Fruit fly (Drosophila melanogaster): Measurements from ENCODE around the gene Cp15.
A peak's percentile ranks its signal among the peaks of the same experiment; 100 is the strongest.

Gene Cp15

dm6 chr3L:8772998-8773684 is 44.9 kb downstream of the Cp15 start (continued):
- TF ChIP-seq CG2678 (tag; optimal IDR thresholded peaks at IDR 0.05) (peak; percentile 86), salm (tag; optimal IDR thresholded peaks at IDR 0.05) (peak; percentile 41), CkIIα-i1 (GFP tag; IDR thresholded peaks at IDR 0.05) (no peak), Xbp1 (GFP tag; optimal IDR thresholded peaks at IDR 0.05) (peak; percentile 74), Fer3 (tag; optimal IDR thresholded peaks at IDR 0.05) (peak; percentile 55), klu (GFP tag; IDR thresholded peaks at IDR 0.05) (0 out of 2 replicates have a peak, but pooled peaks have one; percentile 17), emc (GFP tag; optimal IDR thresholded peaks at IDR 0.05) (no peak), CG14860 (GFP tag; IDR thresholded peaks at IDR 0.05; ENCODE audit: partially characterized antibody) (no peak), dm (GFP tag; optimal IDR thresholded peaks at IDR 0.05) (peak; percentile 30), CG9215 (GFP tag; IDR thresholded peaks at IDR 0.05) (peak; percentile 24; the same call in 1 of the 2 replicates), CG6254 (GFP tag; optimal IDR thresholded peaks at IDR 0.05) (peak; percentile 62), CG31441 (GFP tag; IDR thresholded peaks at IDR 0.05) (peak; percentile 86), pita (GFP tag; optimal IDR thresholded peaks at IDR 0.05) (no peak), Sin3A (optimal IDR thresholded peaks at IDR 0.05) (no peak), Dbx (GFP tag; IDR thresholded peaks at IDR 0.05) (no peak), D19B (GFP tag; optimal IDR thresholded peaks at IDR 0.05) (no peak), ind (GFP tag; optimal IDR thresholded peaks at IDR 0.05) (peak; percentile 55), ems (GFP tag; optimal IDR thresholded peaks at IDR 0.05) (no peak), CG7372 (GFP tag; IDR thresholded peaks at IDR 0.05) (peak; percentile 43; the same call in 1 of the 2 replicates), CG8478 (optimal IDR thresholded peaks at IDR 0.05) (no peak), CG3995 (GFP tag; optimal IDR thresholded peaks at IDR 0.05) (no peak), CG18599 (GFP tag; optimal IDR thresholded peaks at IDR 0.05) (peak; percentile 24)

DNA sequence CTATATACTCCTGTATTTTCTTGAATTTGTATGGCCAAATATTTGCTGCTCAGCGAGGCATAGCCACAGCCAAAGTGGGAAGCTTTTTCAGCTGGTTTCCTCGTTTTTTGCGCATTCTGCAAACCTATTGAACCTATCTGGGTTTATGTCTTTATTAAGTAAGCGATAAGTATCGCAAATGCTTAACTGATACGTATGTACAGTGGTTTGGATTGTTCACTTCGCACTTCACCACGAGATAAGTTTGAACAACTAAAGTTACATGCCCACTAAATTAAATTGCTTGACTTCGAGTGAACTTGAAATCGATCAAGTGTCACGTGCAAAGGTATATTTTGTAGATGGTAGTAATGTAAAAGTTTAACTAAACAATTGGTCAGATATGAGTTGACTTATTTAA is 45.4 kb downstream of the Cp15 start:
- TF ChIP-seq CG13123 (GFP tag; optimal IDR thresholded peaks at IDR 0.05) = no peak
- TF ChIP-seq grn (GFP tag; optimal IDR thresholded peaks at IDR 0.05) = peak; percentile 14
- peak; percentile 9 for TF ChIP-seq mirr (GFP tag; optimal IDR thresholded peaks at IDR 0.05)
- TF ChIP-seq sd (tag; optimal IDR thresholded peaks at IDR 0.05) = peak; percentile 29
- no peak for TF ChIP-seq Atf3 (GFP tag; optimal IDR thresholded peaks at IDR 0.05)
- TF ChIP-seq sug (tag; optimal IDR thresholded peaks at IDR 0.05) = peak; percentile 20
- no peak for TF ChIP-seq CG12155 (GFP tag; optimal IDR thresholded peaks at IDR 0.05)
- peak; percentile 58 for TF ChIP-seq exex (tag; optimal IDR thresholded peaks at IDR 0.05)

DNA sequence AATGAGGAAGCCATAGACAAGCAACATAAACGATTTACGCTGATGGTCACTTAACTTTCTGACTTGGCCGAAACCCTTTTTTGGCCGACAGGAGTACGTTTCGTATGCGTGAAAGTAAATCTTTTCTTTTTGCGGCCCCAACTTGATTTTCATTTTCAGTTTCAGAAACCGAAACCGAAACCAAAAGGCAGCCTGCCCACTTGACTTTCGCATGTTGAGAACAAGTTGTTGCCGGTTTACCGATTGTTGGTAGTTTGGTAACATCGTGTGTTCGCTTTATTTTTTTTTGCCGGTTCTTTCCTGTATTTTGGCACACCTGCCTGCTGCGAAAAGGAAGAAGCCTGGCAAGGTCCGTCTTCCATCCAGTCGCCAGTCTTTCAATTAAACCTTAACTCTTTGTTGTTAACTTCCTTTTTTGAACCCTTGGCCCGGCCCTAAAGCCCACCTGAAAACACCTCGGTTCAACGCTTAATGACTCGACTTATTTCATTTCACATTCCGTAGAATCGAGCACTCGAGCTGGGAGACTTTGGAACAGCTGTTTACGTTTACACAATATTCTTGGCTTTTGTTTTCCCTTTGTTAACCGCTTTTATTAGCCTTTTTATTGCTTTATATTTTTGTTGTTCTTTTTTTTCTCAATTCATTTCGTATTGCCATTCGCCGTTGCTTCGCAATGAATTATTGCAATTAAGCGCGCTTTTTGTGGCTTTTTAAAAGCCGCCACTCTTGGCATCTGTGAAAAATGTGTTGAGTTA is 46.9 kb downstream of the Cp15 start:
- TF ChIP-seq Med (GFP tag) = peak; percentile 15
- TF ChIP-seq nom (GFP tag; optimal IDR thresholded peaks at IDR 0.05) = peak; percentile 86
- TF ChIP-seq sob (GFP tag; IDR thresholded peaks at IDR 0.05) = no peak

- TF ChIP-seq exex (tag; optimal IDR thresholded peaks at IDR 0.05) (peak; percentile 59), CG13287 (GFP tag; IDR thresholded peaks at IDR 0.05; ENCODE audit: partially characterized antibody) (no peak), C15 (GFP tag; IDR thresholded peaks at IDR 0.05) (no peak), tio (GFP tag; optimal IDR thresholded peaks at IDR 0.05) (no peak)
These were observed 49.1 kb downstream of the Cp15 start for dm6 chr3L:8777313-8777924.

All from whole organism, embryonic.